Worm (Caenorhabditis elegans) whole organism, L4/young adult: ENCODE results near the gene F35H10.5.

Experiments used
- W03F9.2 ChIP-seq: fragments of 150-350 bp; optimal IDR thresholded peaks from 2 replicates; lab custom pipeline; 2014; ENCODE audit warnings: missing biosample characterization, missing genetic modification characterization
- dao-5 ChIP-seq: sonication (generic microtip); optimal IDR thresholded peaks from 2 replicates; lab custom pipeline; 2016; ENCODE audit warnings: missing genotype, missing genetic modification characterization, moderate library complexity, missing compliant biosample characterization
- him-1 ChIP-seq: sonication (generic microtip); optimal IDR thresholded peaks from 2 replicates; lab custom pipeline; 2016; ENCODE audit warnings: missing genotype, missing genetic modification reagents, missing genetic modification characterization, missing compliant biosample characterization

Gene F35H10.5

ce11 chrIV:8286352-8286751 lies 14.2 kb upstream of the F35H10.5 start, which contains the start of gene K07H8.9:
Gene K07H8.9 (minus strand): TSS chrIV:8286476.
- TF ChIP-seq W03F9.2 (no peak), him-1 (no peak), dao-5 (tag; lab: Kevin White, UChicago) (no peak)

ce11 chrIV:8287287-8287686 lies 13.3 kb upstream of the F35H10.5 start:
- TF ChIP-seq W03F9.2 = no peak
- no peak for TF ChIP-seq him-1
- TF ChIP-seq dao-5 (tag; lab: Kevin White, UChicago) = no peak

ce11 chrIV:8289105-8289504 lies 11.5 kb upstream of the F35H10.5 start:
- TF ChIP-seq him-1 (no peak), dao-5 (tag; lab: Kevin White, UChicago) (no peak), W03F9.2 (no peak)

ce11 chrIV:8289505-8289579 lies 11.2 kb upstream of the F35H10.5 start, which contains the start of gene nucl-1:
Gene nucl-1 (minus strand): TSS chrIV:8289530.
- no peak for TF ChIP-seq W03F9.2
- TF ChIP-seq dao-5 (tag; lab: Kevin White, UChicago) = no peak
- no peak for TF ChIP-seq him-1

- TF ChIP-seq him-1 = no peak
- peak; percentile 39 for TF ChIP-seq W03F9.2
Measured at ce11 chrIV:8289580-8290323, 10.8 kb upstream of the F35H10.5 start, which contains the start of gene daf-31. Gene daf-31 (plus strand): TSS chrIV:8290273.

- no peak for TF ChIP-seq him-1
- no peak for TF ChIP-seq W03F9.2
- TF ChIP-seq dao-5 (tag; lab: Kevin White, UChicago) = no peak
Measured at ce11 chrIV:8291232-8291631, 9.3 kb upstream of the F35H10.5 start, which contains the start of gene K07H8.2. Gene K07H8.2 (plus strand): TSS chrIV:8291532.

- TF ChIP-seq W03F9.2 (no peak), dao-5 (tag; lab: Kevin White, UChicago) (no peak), him-1 (no peak)
Measured at ce11 chrIV:8294650-8295049, 5.9 kb upstream of the F35H10.5 start, which contains the start of gene tbce-1. Gene tbce-1 (plus strand): TSS chrIV:8294690.

ce11 chrIV:8297192-8297591 lies 3.4 kb upstream of the F35H10.5 start, which contains the start of gene nprl-3:
Gene nprl-3 (plus strand): TSS chrIV:8297492.
- no peak for TF ChIP-seq him-1
- no peak for TF ChIP-seq dao-5 (tag; lab: Kevin White, UChicago)
- no peak for TF ChIP-seq W03F9.2

- TF ChIP-seq dao-5 (tag; lab: Kevin White, UChicago) (no peak), W03F9.2 (no peak), him-1 (no peak)
Measured at ce11 chrIV:8299636-8300035, 932 bp upstream of the F35H10.5 start, which contains the start of gene F35H10.6. Gene F35H10.6 (plus strand): TSS chrIV:8299936.

ce11 chrIV:8301925-8302324 lies 1.4 kb downstream of the F35H10.5 start:
- TF ChIP-seq dao-5 (tag; lab: Kevin White, UChicago) (no peak), W03F9.2 (no peak), him-1 (no peak)

- TF ChIP-seq him-1 = no peak
- TF ChIP-seq dao-5 (tag; lab: Kevin White, UChicago) = no peak
- TF ChIP-seq W03F9.2 = no peak
Measured at ce11 chrIV:8302648-8303161, 2.1 kb downstream of the F35H10.5 start.

- TF ChIP-seq W03F9.2 (no peak), dao-5 (tag; lab: Kevin White, UChicago) (no peak), him-1 (no peak)
Measured at ce11 chrIV:8303668-8304067, 3.1 kb downstream of the F35H10.5 start, which contains the start of gene vha-5. Gene vha-5 (plus strand): TSS chrIV:8303968.

ce11 chrIV:8307408-8307807 lies 6.8 kb downstream of the F35H10.5 start:
- TF ChIP-seq him-1 (no peak), W03F9.2 (no peak), dao-5 (tag; lab: Kevin White, UChicago) (no peak)

ce11 chrIV:8312105-8312504 lies 11.5 kb downstream of the F35H10.5 start:
- TF ChIP-seq W03F9.2 = no peak
- TF ChIP-seq dao-5 (tag; lab: Kevin White, UChicago) = no peak
- no peak for TF ChIP-seq him-1

- TF ChIP-seq W03F9.2 (no peak), him-1 (no peak), dao-5 (tag; lab: Kevin White, UChicago) (no peak)
Measured at ce11 chrIV:8312846-8313245, 12.3 kb downstream of the F35H10.5 start, which contains the start of gene F35H10.10. Gene F35H10.10 (minus strand): TSS chrIV:8312946.

- TF ChIP-seq him-1 = no peak
- TF ChIP-seq W03F9.2 = no peak
- no peak for TF ChIP-seq dao-5 (tag; lab: Kevin White, UChicago)
Measured at ce11 chrIV:8317800-8318199, 17.2 kb downstream of the F35H10.5 start.
